Worm (Caenorhabditis elegans): ENCODE data around the gene rgs-1.

DNA sequence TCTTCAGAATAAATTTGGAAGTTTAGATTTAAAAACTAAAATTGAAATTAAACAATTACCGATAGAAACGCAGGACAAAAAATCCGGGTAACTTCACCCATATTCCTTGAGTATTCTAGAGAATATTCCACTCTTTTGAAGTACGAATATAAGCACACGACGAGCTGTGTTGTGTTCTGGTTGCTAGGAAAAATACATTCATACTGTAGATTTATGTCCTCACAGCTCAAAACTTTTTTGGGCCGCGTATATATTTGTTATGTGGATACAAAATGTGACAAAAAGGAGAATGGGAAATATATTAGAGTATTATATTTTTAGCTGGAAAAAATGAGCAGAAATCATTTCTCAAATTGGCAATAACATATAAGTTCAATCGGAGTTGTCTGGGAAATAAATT is 16.9 kb upstream of the rgs-1 start, which contains the start of gene M04D8.5:
- TF ChIP-seq flt-1 (GFP tag; IDR thresholded peaks at IDR 0.05) (no peak), ama-1 (optimal IDR thresholded peaks at IDR 0.05) (no peak), F13C5.2 (tag; optimal IDR thresholded peaks at IDR 0.05) (no peak), ceh-36 (tag; optimal IDR thresholded peaks at IDR 0.05) (no peak), hnd-1 (tag; optimal IDR thresholded peaks at IDR 0.05) (no peak), pes-1 (GFP tag; IDR thresholded peaks at IDR 0.05) (no peak), B0310.2 (tag; optimal IDR thresholded peaks at IDR 0.05) (no peak)

Data from whole organism, early embryonic.